Worm (Caenorhabditis elegans) whole organism, mixed stage, embryonic: Measurements from ENCODE around the gene T27E4.1.

Source experiments
- ceh-43 ChIP-seq: fragments of 200-800 bp; sonication (Bioruptor generic); optimal IDR thresholded peaks from 2 replicates; lab custom pipeline; 2018; ENCODE audit warnings: mild to moderate bottlenecking, missing genetic modification characterization, moderate library complexity, missing compliant biosample characterization
- elt-1 ChIP-seq: sonication (generic microtip); optimal IDR thresholded peaks from 2 replicates; lab custom pipeline; 2017; ENCODE audit warnings: missing genetic modification characterization, mild to moderate bottlenecking, missing compliant biosample characterization, antibody characterized with exemption, moderate library complexity, borderline replicate concordance; ENCODE audit not compliant: insufficient read depth
- elt-3 ChIP-seq: fragments of 150-350 bp; optimal IDR thresholded peaks from 2 replicates; lab custom pipeline; 2014; ENCODE audit warnings: missing biosample characterization, missing genetic modification characterization
- flh-1 ChIP-seq: fragments of 200-800 bp; sonication (Bioruptor generic); optimal IDR thresholded peaks from 2 replicates; lab custom pipeline; 2018; ENCODE audit warnings: mild to moderate bottlenecking, missing genetic modification characterization, moderate library complexity, missing compliant biosample characterization
- nhr-12 ChIP-seq: fragments of 150-350 bp; optimal IDR thresholded peaks from 2 replicates; lab custom pipeline; 2014; ENCODE audit warnings: missing biosample characterization, missing genetic modification characterization
- nhr-237 ChIP-seq: fragments of 150-350 bp; optimal IDR thresholded peaks from 2 replicates; lab custom pipeline; 2014; ENCODE audit warnings: missing biosample characterization, missing genetic modification characterization
- nhr-28 ChIP-seq: fragments of 150-350 bp; optimal IDR thresholded peaks from 2 replicates; lab custom pipeline; 2014; ENCODE audit warnings: missing biosample characterization, missing genetic modification characterization
- nhr-76 ChIP-seq: sonication (generic microtip); optimal IDR thresholded peaks from 2 replicates; lab custom pipeline; 2017; ENCODE audit warnings: missing biosample characterization, missing genetic modification characterization
- pha-4 ChIP-seq: fragments of 150-350 bp; optimal IDR thresholded peaks from 2 replicates; lab custom pipeline; 2018; ENCODE audit warnings: missing biosample characterization, missing genetic modification reagents, missing genetic modification characterization
- tbx-8 ChIP-seq: fragments of 200-800 bp; sonication (Bioruptor generic); optimal IDR thresholded peaks from 2 replicates; lab custom pipeline; 2018; ENCODE audit warnings: mild to moderate bottlenecking, missing genetic modification characterization, moderate library complexity, missing compliant biosample characterization
- unc-39 ChIP-seq: fragments of 150-350 bp; optimal IDR thresholded peaks from 2 replicates; lab custom pipeline; 2014; ENCODE audit warnings: missing biosample characterization, missing genetic modification characterization
- ztf-11 ChIP-seq: fragments of 150-350 bp; optimal IDR thresholded peaks from 2 replicates; lab custom pipeline; 2014; ENCODE audit warnings: missing biosample characterization, missing genetic modification characterization

- TF ChIP-seq nhr-12 (no peak), nhr-237 (no peak), ztf-11 (tag; lab: Kevin White, UChicago) (no peak), flh-1 (no peak), nhr-28 (tag; lab: Kevin White, UChicago) (no peak), elt-1 (tag; lab: Kevin White, UChicago) (no peak), pha-4 (no peak), tbx-8 (GFP tag; lab: Kevin White, UChicago) (no peak), nhr-76 (tag; lab: Kevin White, UChicago) (no peak), ceh-43 (no peak), elt-3 (no peak), unc-39 (no peak)
Measured at ce11 chrV:9056253-9056652, 35.9 kb upstream of the T27E4.1 start, which contains the start of gene C25E10.10.
